Worm (Caenorhabditis elegans) whole organism, L3 larva: ENCODE measurements around the gene sop-2.

Source experiments
- R02D3.7 ChIP-seq: fragments of 150-350 bp; optimal IDR thresholded peaks from 2 replicates; lab custom pipeline; 2014; ENCODE audit warnings: missing biosample characterization, missing genetic modification characterization
- ZK546.5 ChIP-seq: sonication (generic microtip); optimal IDR thresholded peaks from 2 replicates; lab custom pipeline; 2017; ENCODE audit warnings: missing biosample characterization, missing genetic modification characterization
- aly-2 ChIP-seq: fragments of 150-350 bp; optimal IDR thresholded peaks from 2 replicates; lab custom pipeline; 2014; ENCODE audit warnings: missing biosample characterization, missing genetic modification characterization
- egl-5 ChIP-seq: fragments of 150-350 bp; optimal IDR thresholded peaks from 2 replicates; lab custom pipeline; 2017; ENCODE audit warnings: missing biosample characterization, missing genetic modification reagents, missing genetic modification characterization, inconsistent platforms
- elt-2 ChIP-seq: sonication (generic microtip); optimal IDR thresholded peaks from 2 replicates; lab custom pipeline; 2016; ENCODE audit warnings: missing genetic modification reagents, mild to moderate bottlenecking, missing genetic modification characterization, missing compliant biosample characterization
- elt-3 ChIP-seq, 3 experiments: fragments of 150-350 bp in 1 of 3; sonication (generic microtip) in 2 of 3; optimal IDR thresholded peaks; 2 replicates in 2 of 3; 4 replicates in 1 of 3; lab custom pipeline; 2014 to 2017; ENCODE audit warnings: missing biosample characterization in 3 of 3, missing genetic modification characterization in 3 of 3
- eor-1 ChIP-seq, 2 experiments: fragments of 150-350 bp; optimal IDR thresholded peaks; 2 replicates each; lab custom pipeline; 2014 to 2018; ENCODE audit warnings: missing biosample characterization in 2 of 2, missing genetic modification characterization in 2 of 2
- fkh-10 ChIP-seq: sonication (generic microtip); optimal IDR thresholded peaks from 2 replicates; lab custom pipeline; 2017; ENCODE audit warnings: missing biosample characterization, missing genetic modification reagents, missing genetic modification characterization
- fos-1 ChIP-seq: fragments of 150-350 bp; optimal IDR thresholded peaks from 2 replicates; lab custom pipeline; 2014; ENCODE audit warnings: missing biosample characterization, missing genetic modification characterization
- jun-1 ChIP-seq: fragments of 150-350 bp; optimal IDR thresholded peaks from 2 replicates; lab custom pipeline; 2014; ENCODE audit warnings: missing biosample characterization, missing genetic modification reagents, missing genetic modification characterization
- lin-39 ChIP-seq: fragments of 150-350 bp; optimal IDR thresholded peaks from 2 replicates; lab custom pipeline; 2018; ENCODE audit warnings: missing biosample characterization, missing genetic modification reagents, missing genetic modification characterization
- nfya-1 ChIP-seq: sonication (generic microtip); optimal IDR thresholded peaks from 2 replicates; lab custom pipeline; 2017; ENCODE audit warnings: missing genetic modification characterization, mild to moderate bottlenecking, missing compliant biosample characterization, antibody characterized with exemption, moderate library complexity; ENCODE audit not compliant: insufficient read depth
- nhr-12 ChIP-seq: fragments of 150-350 bp; optimal IDR thresholded peaks from 2 replicates; lab custom pipeline; 2014; ENCODE audit warnings: missing biosample characterization, missing genetic modification characterization
- nhr-23 ChIP-seq: fragments of 150-350 bp; optimal IDR thresholded peaks from 2 replicates; lab custom pipeline; 2014; ENCODE audit warnings: missing biosample characterization, missing genetic modification reagents, missing genetic modification characterization
- nhr-237 ChIP-seq: fragments of 150-350 bp; optimal IDR thresholded peaks from 2 replicates; lab custom pipeline; 2014; ENCODE audit warnings: missing biosample characterization, missing genetic modification characterization
- nhr-25 ChIP-seq: sonication (generic microtip); optimal IDR thresholded peaks from 2 replicates; lab custom pipeline; 2017; ENCODE audit warnings: missing biosample characterization, missing genetic modification characterization
- nhr-28 ChIP-seq: fragments of 150-350 bp; optimal IDR thresholded peaks from 2 replicates; lab custom pipeline; 2014; ENCODE audit warnings: missing biosample characterization, missing genetic modification characterization
- nhr-43 ChIP-seq: sonication (generic microtip); optimal IDR thresholded peaks from 2 replicates; lab custom pipeline; 2016; ENCODE audit warnings: mild to moderate bottlenecking, missing genetic modification characterization, missing compliant biosample characterization; ENCODE audit not compliant: poor library complexity, severe bottlenecking
- nhr-76 ChIP-seq: fragments of 150-350 bp; sonication (generic microtip); optimal IDR thresholded peaks from 5 replicates; lab custom pipeline; 2014; ENCODE audit warnings: missing biosample characterization, missing genetic modification characterization
- pha-4 ChIP-seq: fragments of 150-350 bp; optimal IDR thresholded peaks from 2 replicates; lab custom pipeline; 2014; ENCODE audit warnings: missing biosample characterization, missing genetic modification reagents, missing genetic modification characterization
- pqm-1 ChIP-seq: fragments of 150-350 bp; optimal IDR thresholded peaks from 2 replicates; lab custom pipeline; 2017; ENCODE audit warnings: missing biosample characterization, missing genetic modification characterization, inconsistent platforms
- sea-2 ChIP-seq: fragments of 150-350 bp; sonication (generic microtip); optimal IDR thresholded peaks from 4 replicates; lab custom pipeline; 2014; ENCODE audit warnings: missing biosample characterization, missing genetic modification reagents, missing genetic modification characterization
- tbx-2 ChIP-seq: sonication (generic microtip); optimal IDR thresholded peaks from 2 replicates; lab custom pipeline; 2016; ENCODE audit warnings: mild to moderate bottlenecking, missing genetic modification characterization, missing compliant biosample characterization
- unc-62 ChIP-seq: fragments of 150-350 bp; sonication (generic microtip); optimal IDR thresholded peaks from 4 replicates; lab custom pipeline; 2014; ENCODE audit warnings: missing biosample characterization, missing genetic modification reagents, missing genetic modification characterization
- zag-1 ChIP-seq: fragments of 150-350 bp; optimal IDR thresholded peaks from 2 replicates; lab custom pipeline; 2014; ENCODE audit warnings: missing biosample characterization, missing genetic modification characterization
- ztf-11 ChIP-seq: fragments of 150-350 bp; optimal IDR thresholded peaks from 2 replicates; lab custom pipeline; 2014; ENCODE audit warnings: missing biosample characterization, missing genetic modification characterization
- ztf-4 ChIP-seq: fragments of 150-350 bp; optimal IDR thresholded peaks from 2 replicates; lab custom pipeline; 2014; ENCODE audit warnings: missing biosample characterization, missing genetic modification characterization

Gene sop-2

ce11 chrII:12342928-12343327 is 3.2 kb downstream of the sop-2 start:
- no peak for TF ChIP-seq zag-1 (tag; lab: Kevin White, UChicago)
- no peak for TF ChIP-seq unc-62
- no peak for TF ChIP-seq nhr-43 (tag; lab: Kevin White, UChicago)
- no peak for TF ChIP-seq egl-5 (tag; lab: Kevin White, UChicago)
- no peak for TF ChIP-seq eor-1 (tag; optimal IDR thresholded peaks at IDR 0.05; lab: Kevin White, UChicago)
- TF ChIP-seq R02D3.7 (tag; lab: Kevin White, UChicago): no peak
- no peak for TF ChIP-seq ztf-11 (tag; lab: Kevin White, UChicago)
- no peak for TF ChIP-seq lin-39 (tag; lab: Kevin White, UChicago)
- no peak for TF ChIP-seq tbx-2 (tag; lab: Kevin White, UChicago)
- TF ChIP-seq nhr-28 (tag; lab: Kevin White, UChicago): no peak
- no peak for TF ChIP-seq sea-2
- TF ChIP-seq elt-3 (tag; optimal IDR thresholded peaks at IDR 0.05; lab: Kevin White, UChicago): no peak
- no peak for TF ChIP-seq nhr-23 (tag; lab: Kevin White, UChicago)
- no peak for TF ChIP-seq nhr-76

- TF ChIP-seq nhr-25 (no peak), pqm-1 (tag; lab: Kevin White, UChicago) (no peak), jun-1 (tag; lab: Kevin White, UChicago) (no peak), fkh-10 (GFP tag; lab: Kevin White, UChicago) (no peak), nhr-43 (tag; lab: Kevin White, UChicago) (no peak), ZK546.5 (tag; lab: Kevin White, UChicago) (no peak)
Observed at ce11 chrII:12343710-12344109, 4.0 kb downstream of the sop-2 start.

- TF ChIP-seq pqm-1 (tag; lab: Kevin White, UChicago) (no peak), aly-2 (no peak), elt-2 (tag; lab: Kevin White, UChicago) (peak; percentile 30), nhr-12 (tag; lab: Kevin White, UChicago) (no peak), pha-4 (tag; lab: Kevin White, UChicago) (no peak)
Observed at ce11 chrII:12344787-12345186, 5.0 kb downstream of the sop-2 start, which contains the start of gene C44C11.6. TSS of gene C44C11.6 (plus strand) at chrII:12344809.

- TF ChIP-seq pha-4 (tag; lab: Kevin White, UChicago) (peak; percentile 45), nhr-76 (no peak)
Observed at ce11 chrII:12346289-12346989, 6.7 kb downstream of the sop-2 start.

ce11 chrII:12348957-12349356 is 9.2 kb downstream of the sop-2 start:
- peak; percentile 66 for TF ChIP-seq pha-4 (tag; lab: Kevin White, UChicago)
- TF ChIP-seq elt-2 (tag; lab: Kevin White, UChicago): no peak

- TF ChIP-seq elt-2 (tag; lab: Kevin White, UChicago): peak; percentile 26
- no peak for TF ChIP-seq fos-1 (tag; lab: Kevin White, UChicago)
- peak; percentile 81 for TF ChIP-seq pha-4 (tag; lab: Kevin White, UChicago)
- no peak for TF ChIP-seq nhr-237
- TF ChIP-seq, all 47 proteins: peak for 2
Observed at ce11 chrII:12349866-12350265, 10.1 kb downstream of the sop-2 start.

- TF ChIP-seq pha-4 (tag; lab: Kevin White, UChicago) (peak; percentile 2), ztf-4 (no peak), nfya-1 (tag; lab: Kevin White, UChicago) (peak; percentile 20), nhr-25 (peak; percentile 23)
Observed at ce11 chrII:12350737-12351275, 11.1 kb downstream of the sop-2 start.
